Worm (Caenorhabditis elegans): ENCODE data around the gene dyf-6.

DNA sequence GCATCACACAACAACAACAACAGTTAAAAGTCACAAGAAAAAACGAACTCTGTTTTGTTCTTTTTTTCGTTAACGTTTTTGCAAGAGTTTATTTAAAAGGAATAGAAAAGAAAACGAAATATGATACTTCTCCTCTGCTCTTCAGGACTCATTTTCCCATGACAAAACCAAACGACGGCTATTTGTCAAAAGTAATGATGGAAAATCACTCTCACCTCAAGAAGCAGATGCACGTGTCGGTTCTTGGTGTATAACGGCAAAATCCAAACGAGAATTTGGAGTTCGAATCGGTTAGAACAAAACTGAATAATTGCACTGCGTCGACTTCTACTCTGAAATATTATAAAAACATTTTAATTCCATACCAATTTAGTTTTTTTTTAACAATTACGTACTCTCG, 9.3 kb downstream of the dyf-6 start:
- TF ChIP-seq zim-3 (tag; optimal IDR thresholded peaks at IDR 0.05), result no peak
- no peak for TF ChIP-seq repo-1 (tag; optimal IDR thresholded peaks at IDR 0.05)
- TF ChIP-seq nhr-120 (GFP tag; IDR thresholded peaks at IDR 0.05), result no peak
- no peak for TF ChIP-seq madf-6 (GFP tag; IDR thresholded peaks at IDR 0.05)
- TF ChIP-seq lin-26 (GFP tag; IDR thresholded peaks at IDR 0.05), result no peak
- no peak for TF ChIP-seq nhr-27 (tag; optimal IDR thresholded peaks at IDR 0.05)
- TF ChIP-seq F10E7.11 (tag; optimal IDR thresholded peaks at IDR 0.05), result no peak
- TF ChIP-seq let-607 (tag; optimal IDR thresholded peaks at IDR 0.05), result no peak
- TF ChIP-seq dpff-1 (tag; optimal IDR thresholded peaks at IDR 0.05), result no peak
- TF ChIP-seq snpc-4 (GFP tag; optimal IDR thresholded peaks at IDR 0.05), result no peak
- no peak for TF ChIP-seq snpc-4 (tag; optimal IDR thresholded peaks at IDR 0.05)
- no peak for TF ChIP-seq sdz-38 (tag; optimal IDR thresholded peaks at IDR 0.05)
- TF ChIP-seq hrde-1 (tag; optimal IDR thresholded peaks at IDR 0.05; ENCODE audit: borderline replicate concordance), result no peak
- no peak for TF ChIP-seq snpc-3.4 (tag; optimal IDR thresholded peaks at IDR 0.05)
- TF ChIP-seq pha-4 (tag; optimal IDR thresholded peaks at IDR 0.05), result no peak

All from whole organism, young adult.